Fruit fly (Drosophila melanogaster) whole organism, embryonic: ENCODE data around the gene mtTFB2.
A peak's percentile ranks its signal among the peaks of the same experiment; 100 is the strongest.

ENCODE experiments used
- Aef1 ChIP-seq: fragments of 200-800 bp; sonication (Bioruptor generic); IDR thresholded peaks from 3 replicates; pipeline ENCODE4 v1.3.6; 2022; ENCODE audit warnings: missing biosample characterization, missing genetic modification characterization
- Atf6 ChIP-seq: fragments of 200-800 bp; sonication (Bioruptor generic); IDR thresholded peaks from 2 replicates; pipeline ENCODE4 v1.3.6; 2022; ENCODE audit warnings: missing biosample characterization, missing genetic modification characterization
- CG10431 ChIP-seq: fragments of 200-800 bp; sonication (Bioruptor generic); optimal IDR thresholded peaks from 3 replicates; lab custom pipeline; 2018; ENCODE audit warnings: missing biosample characterization, mild to moderate bottlenecking, missing genetic modification characterization
- CG10543 ChIP-seq: fragments of 200-800 bp; sonication (Bioruptor generic); optimal IDR thresholded peaks from 3 replicates; lab custom pipeline; 2017; ENCODE audit warnings: missing biosample characterization, mild to moderate bottlenecking, missing genetic modification characterization, moderate library complexity
- CG11695 ChIP-seq: fragments of 200-800 bp; sonication (Bioruptor generic); IDR thresholded peaks from 3 replicates; pipeline ENCODE4 v1.3.6; 2022; ENCODE audit warnings: missing biosample characterization, missing genetic modification characterization
- CG14014 ChIP-seq: fragments of 200-800 bp; sonication (Bioruptor generic); IDR thresholded peaks from 2 replicates; pipeline ENCODE4 v1.3.6; 2022; ENCODE audit warnings: missing biosample characterization, missing genetic modification characterization
- CG14441 ChIP-seq: fragments of 200-800 bp; sonication (Bioruptor generic); IDR thresholded peaks from 2 replicates; pipeline ENCODE4 v1.3.6; 2022; ENCODE audit warnings: missing biosample characterization, missing genetic modification characterization
- CG16779 ChIP-seq: fragments of 200-800 bp; sonication (Bioruptor generic); IDR thresholded peaks from 2 replicates; pipeline ENCODE4 v1.3.6; 2022; ENCODE audit warnings: missing biosample characterization, missing genetic modification characterization
- CG16863 ChIP-seq: fragments of 200-800 bp; sonication (Bioruptor generic); optimal IDR thresholded peaks from 3 replicates; lab custom pipeline; 2016; ENCODE audit warnings: missing biosample characterization, missing genetic modification characterization
- CG17328 ChIP-seq: fragments of 200-800 bp; sonication (Bioruptor generic); IDR thresholded peaks from 2 replicates; pipeline ENCODE4 v1.3.6; 2022; ENCODE audit warnings: missing biosample characterization, missing genetic modification characterization
- CG32772 ChIP-seq: fragments of 200-800 bp; sonication (Bioruptor generic); IDR thresholded peaks from 2 replicates; pipeline ENCODE4 v1.3.6; 2022; ENCODE audit warnings: missing biosample characterization, missing genetic modification characterization
- CG33557 ChIP-seq: fragments of 200-800 bp; sonication (Bioruptor generic); optimal IDR thresholded peaks from 2 replicates; lab custom pipeline; 2019; ENCODE audit warnings: missing biosample characterization, mild to moderate bottlenecking, missing genetic modification characterization, moderate library complexity
- CG5245 ChIP-seq: fragments of 200-800 bp; sonication (Bioruptor generic); optimal IDR thresholded peaks from 3 replicates; lab custom pipeline; 2016; ENCODE audit warnings: missing biosample characterization, missing genetic modification characterization
- CG7786 ChIP-seq: fragments of 200-800 bp; sonication (Bioruptor generic); optimal IDR thresholded peaks from 2 replicates; lab custom pipeline; 2016; ENCODE audit warnings: missing biosample characterization, missing genetic modification characterization
- CG7839 ChIP-seq: fragments of 200-800 bp; sonication (Bioruptor generic); optimal IDR thresholded peaks from 3 replicates; lab custom pipeline; 2018; ENCODE audit warnings: missing biosample characterization, mild to moderate bottlenecking, missing genetic modification characterization, moderate library complexity
- CG9215 ChIP-seq: fragments of 200-800 bp; sonication (Bioruptor generic); IDR thresholded peaks from 2 replicates; pipeline ENCODE4 v1.3.6; 2022; ENCODE audit warnings: missing biosample characterization, missing genetic modification characterization
- CG9817 ChIP-seq: fragments of 200-800 bp; sonication (Bioruptor generic); optimal IDR thresholded peaks from 2 replicates; lab custom pipeline; 2018; ENCODE audit warnings: missing biosample characterization, mild to moderate bottlenecking, missing genetic modification characterization, moderate library complexity
- CG9932 ChIP-seq: fragments of 200-800 bp; sonication (Bioruptor generic); IDR thresholded peaks from 2 replicates; pipeline ENCODE4 v1.3.6; 2022; ENCODE audit warnings: missing biosample characterization, missing genetic modification characterization
- Ets65A ChIP-seq: fragments of 200-800 bp; sonication (Bioruptor generic); peaks from one replicate; lab custom pipeline; 2016; ENCODE audit warnings: missing biosample characterization, missing genetic modification characterization
- Gug ChIP-seq: fragments of 200-800 bp; sonication (Bioruptor generic); IDR thresholded peaks from 4 replicates; pipeline ENCODE4 v1.3.6; 2022; ENCODE audit warnings: missing biosample characterization, missing genetic modification characterization
- Hmr ChIP-seq: fragments of 200-800 bp; sonication (Bioruptor generic); optimal IDR thresholded peaks from 3 replicates; lab custom pipeline; 2017; ENCODE audit warnings: mild to moderate bottlenecking, missing biosample characterization, missing genetic modification reagents, missing genetic modification characterization
- Hsf ChIP-seq: fragments of 200-800 bp; sonication (Bioruptor generic); optimal IDR thresholded peaks from 3 replicates; lab custom pipeline; 2016; ENCODE audit warnings: missing biosample characterization, missing genetic modification characterization
- Med ChIP-seq: fragments of 200-800 bp; sonication (Bioruptor generic); peaks from one replicate; lab custom pipeline; 2016; ENCODE audit warnings: missing biosample characterization, missing genetic modification characterization, mild to moderate bottlenecking, inconsistent platforms, moderate library complexity
- Meics ChIP-seq: fragments of 200-800 bp; sonication (Bioruptor generic); optimal IDR thresholded peaks from 2 replicates; lab custom pipeline; 2017; ENCODE audit warnings: missing biosample characterization, mild to moderate bottlenecking, missing genetic modification characterization
- Mes4 ChIP-seq: fragments of 200-800 bp; sonication (Bioruptor generic); optimal IDR thresholded peaks from 2 replicates; lab custom pipeline; 2016; ENCODE audit warnings: missing biosample characterization, missing genetic modification characterization
- Optix ChIP-seq: fragments of 200-800 bp; sonication (Bioruptor generic); IDR thresholded peaks from 3 replicates; pipeline ENCODE4 v1.3.6; 2022; ENCODE audit warnings: missing biosample characterization, missing genetic modification characterization
- Pdp1 ChIP-seq, 2 experiments: fragments of 200-800 bp; sonication (Bioruptor generic); optimal IDR thresholded peaks; 3 replicates each; lab custom pipeline; 2016; ENCODE audit warnings: missing biosample characterization in 2 of 2, missing genetic modification characterization in 2 of 2, mild to moderate bottlenecking in 1 of 2, moderate library complexity in 1 of 2
- Rfx ChIP-seq: fragments of 200-800 bp; sonication (Bioruptor generic); IDR thresholded peaks from 2 replicates; pipeline ENCODE4 v1.3.6; 2022; ENCODE audit warnings: missing biosample characterization, missing genetic modification characterization
- Trl ChIP-seq, 3 experiments: fragments of >200 bp in 2 of 3; fragments of 200-800 bp in 1 of 3; sonication (Bioruptor generic) in 1 of 3; optimal IDR thresholded peaks; 2 replicates in 1 of 3; 3 replicates in 2 of 3; lab custom pipeline; 2016 to 2017; ENCODE audit warnings: missing biosample characterization in 1 of 3, missing genetic modification characterization in 1 of 3
- ab ChIP-seq: fragments of 200-800 bp; sonication (Bioruptor generic); optimal IDR thresholded peaks from 2 replicates; lab custom pipeline; 2016; ENCODE audit warnings: missing biosample characterization, missing genetic modification characterization
- cad ChIP-seq: fragments of >200 bp; optimal IDR thresholded peaks from 2 replicates; lab custom pipeline; 2017; ENCODE audit warnings: missing biosample characterization, missing genetic modification characterization
- ci ChIP-seq: fragments of 200-800 bp; sonication (Bioruptor generic); IDR thresholded peaks from 3 replicates; pipeline ENCODE4 v1.3.6; 2022; ENCODE audit warnings: missing biosample characterization, missing genetic modification characterization
- cwo ChIP-seq: fragments of 200-800 bp; sonication (Bioruptor generic); optimal IDR thresholded peaks from 3 replicates; lab custom pipeline; 2017; ENCODE audit warnings: missing biosample characterization, missing genetic modification characterization, mild to moderate bottlenecking, moderate library complexity, missing genetic modification reagents
- danr ChIP-seq: fragments of 200-800 bp; sonication (Bioruptor generic); IDR thresholded peaks from 2 replicates; pipeline ENCODE4 v1.3.6; 2022; ENCODE audit warnings: missing biosample characterization, missing genetic modification characterization
- dpn ChIP-seq, 2 experiments: fragments of 200-800 bp; sonication (Bioruptor generic); optimal IDR thresholded peaks; 3 replicates each; lab custom pipeline; 2016; ENCODE audit warnings: missing biosample characterization in 2 of 2, missing genetic modification characterization in 2 of 2
- dysf ChIP-seq: fragments of 200-800 bp; sonication (Bioruptor generic); IDR thresholded peaks from 3 replicates; pipeline ENCODE4 v1.3.6; 2022; ENCODE audit warnings: missing biosample characterization, missing genetic modification characterization
- ind ChIP-seq: fragments of 200-800 bp; sonication (Bioruptor generic); optimal IDR thresholded peaks from 3 replicates; lab custom pipeline; 2016; ENCODE audit warnings: missing biosample characterization, missing genetic modification characterization
- lab ChIP-seq: fragments of 200-800 bp; sonication (Bioruptor generic); optimal IDR thresholded peaks from 3 replicates; lab custom pipeline; 2017; ENCODE audit warnings: missing biosample characterization, missing genetic modification characterization, mild to moderate bottlenecking, moderate library complexity, missing genetic modification reagents
- lilli ChIP-seq: fragments of 200-800 bp; sonication (Bioruptor generic); optimal IDR thresholded peaks from 3 replicates; lab custom pipeline; 2016; ENCODE audit warnings: missing biosample characterization, missing genetic modification characterization
- lmd ChIP-seq: fragments of 200-800 bp; sonication (Bioruptor generic); IDR thresholded peaks from 2 replicates; pipeline ENCODE4 v1.3.6; 2022; ENCODE audit warnings: missing biosample characterization, missing genetic modification characterization
- luna ChIP-seq: fragments of 200-800 bp; sonication (Bioruptor generic); optimal IDR thresholded peaks from 2 replicates; lab custom pipeline; 2016; ENCODE audit warnings: missing biosample characterization, missing genetic modification characterization
- otp ChIP-seq: fragments of 200-800 bp; sonication (Bioruptor generic); IDR thresholded peaks from 3 replicates; pipeline ENCODE4, ENCODE4 v1.3.6; 2022; ENCODE audit warnings: missing biosample characterization, missing genetic modification characterization
- pho ChIP-seq: fragments of 200-800 bp; sonication (Bioruptor generic); optimal IDR thresholded peaks from 2 replicates; lab custom pipeline; 2016; ENCODE audit warnings: missing biosample characterization, missing genetic modification characterization
- repo ChIP-seq: fragments of 200-800 bp; sonication (Bioruptor generic); optimal IDR thresholded peaks from 2 replicates; lab custom pipeline; 2016; ENCODE audit warnings: missing biosample characterization, missing genetic modification characterization
- row ChIP-seq: fragments of 200-800 bp; sonication (Bioruptor generic); IDR thresholded peaks from 3 replicates; pipeline ENCODE4 v1.3.6; 2022; ENCODE audit warnings: missing biosample characterization, missing genetic modification characterization
- scrt ChIP-seq: fragments of 200-800 bp; sonication (Bioruptor generic); optimal IDR thresholded peaks from 2 replicates; lab custom pipeline; 2018; ENCODE audit warnings: missing biosample characterization, mild to moderate bottlenecking, missing genetic modification characterization, moderate library complexity
- slbo ChIP-seq: fragments of 200-800 bp; sonication (Bioruptor generic); IDR thresholded peaks from 2 replicates; pipeline ENCODE4 v1.3.6; 2022; ENCODE audit warnings: missing biosample characterization, missing genetic modification characterization
- wdn ChIP-seq: fragments of 200-800 bp; sonication (Bioruptor generic); IDR thresholded peaks from 2 replicates; pipeline ENCODE4 v1.3.6; 2022; ENCODE audit warnings: missing biosample characterization, missing genetic modification characterization
- zf30C ChIP-seq: fragments of 200-800 bp; sonication (Bioruptor generic); optimal IDR thresholded peaks from 3 replicates; lab custom pipeline; 2018; ENCODE audit warnings: missing biosample characterization, mild to moderate bottlenecking, missing genetic modification characterization

Gene mtTFB2

dm6 chr3R:10024032-10024712, 21.2 kb upstream of the mtTFB2 start (continued):
- TF ChIP-seq Atf6 (GFP tag; lab: Robert Waterston, UW) (peak; percentile 53; the same call in 1 of the 2 replicates), dysf (GFP tag; lab: Robert Waterston, UW) (peak; percentile 53; the same call in 2 of the 3 replicates), CG7786 (peak; percentile 60), luna (GFP tag; lab: Kevin White, UChicago) (no peak), Mes4 (GFP tag; lab: Kevin White, UChicago) (no peak), CG14441 (peak; percentile 62), wdn (GFP tag; lab: Robert Waterston, UW) (0 out of 2 replicates have a peak, but pooled peaks have one; percentile 32), cwo (peak; percentile 37), Pdp1 (GFP tag; optimal IDR thresholded peaks at IDR 0.05; lab: Kevin White, UChicago) (peak in 1 of 2 experiments; percentile 30), lilli (peak; percentile 56), CG9817 (peak; percentile 21), CG16779 (GFP tag; lab: Robert Waterston, UW) (0 out of 2 replicates have a peak, but pooled peaks have one; percentile 26), danr (GFP tag; lab: Robert Waterston, UW) (no peak), ind (GFP tag; lab: Kevin White, UChicago) (peak; percentile 46), pho (GFP tag; lab: Kevin White, UChicago) (peak; percentile 20), dpn (GFP tag; optimal IDR thresholded peaks at IDR 0.05; lab: Kevin White, UChicago) (peak; percentile 32 to 41), Hsf (GFP tag; lab: Kevin White, UChicago) (peak; percentile 2), lab (GFP tag; lab: Kevin White, UChicago) (peak; percentile 82), CG32772 (peak; percentile 32; the same call in 1 of the 2 replicates), Rfx (peak; percentile 64), scrt (GFP tag; lab: Kevin White, UChicago) (peak; percentile 54), CG33557 (GFP tag; lab: Kevin White, UChicago) (no peak), Ets65A (GFP tag; lab: Kevin White, UChicago) (peak; percentile 75), ab (GFP tag; lab: Kevin White, UChicago) (no peak), CG16863 (GFP tag; lab: Kevin White, UChicago) (peak; percentile 4), otp (GFP tag; lab: Robert Waterston, UW) (0 out of 3 replicates have a peak, but pooled peaks have one; percentile 21), CG14014 (peak; percentile 63), CG9215 (0 out of 2 replicates have a peak, but pooled peaks have one; percentile 22), CG9932 (GFP tag; lab: Robert Waterston, UW) (peak; percentile 64), Trl (optimal IDR thresholded peaks at IDR 0.05; lab: Kevin White, UChicago) (no peak), Trl (GFP tag; optimal IDR thresholded peaks at IDR 0.05; lab: Kevin White, UChicago) (peak; percentile 36), ci (GFP tag; lab: Robert Waterston, UW) (0 out of 3 replicates have a peak, but pooled peaks have one; percentile 50), repo (GFP tag; lab: Kevin White, UChicago) (peak; percentile 26), zf30C (GFP tag; lab: Kevin White, UChicago) (peak; percentile 51), Optix (GFP tag; lab: Robert Waterston, UW) (peak; percentile 41; the same call in 1 of the 3 replicates), Med (GFP tag; lab: Kevin White, UChicago) (peak; percentile 93), CG11695 (GFP tag; lab: Robert Waterston, UW) (peak; percentile 41; the same call in 1 of the 3 replicates), slbo (GFP tag; lab: Robert Waterston, UW) (peak; percentile 65), row (peak; percentile 71), lmd (peak; percentile 46; the same call in 1 of the 2 replicates), CG10431 (GFP tag; lab: Kevin White, UChicago) (no peak), Meics (GFP tag; lab: Kevin White, UChicago) (peak; percentile 68), Gug (GFP tag; lab: Robert Waterston, UW) (0 out of 4 replicates have a peak, but pooled peaks have one; percentile 20), CG17328 (peak; percentile 29; the same call in 1 of the 2 replicates), Hmr (GFP tag; lab: Kevin White, UChicago) (peak; percentile 76), CG7839 (tag; lab: Kevin White, UChicago) (no peak), cad (GFP tag; lab: Kevin White, UChicago) (no peak), CG10543 (peak; percentile 74), CG5245 (GFP tag; lab: Kevin White, UChicago) (peak; percentile 17), Aef1 (GFP tag; lab: Robert Waterston, UW) (0 out of 3 replicates have a peak, but pooled peaks have one; percentile 19)
